Worm (Caenorhabditis elegans) whole organism, late embryonic: Measurements from ENCODE around the gene soc-1.

ENCODE experiments used
- ama-1 ChIP-seq: fragments of 150-350 bp; optimal IDR thresholded peaks from 2 replicates; lab custom pipeline; 2014
- ceh-24 ChIP-seq: sonication (generic microtip); optimal IDR thresholded peaks from 2 replicates; lab custom pipeline; 2016; ENCODE audit warnings: mild to moderate bottlenecking, missing genetic modification characterization, missing compliant biosample characterization
- elt-2 ChIP-seq: sonication (generic microtip); optimal IDR thresholded peaks from 2 replicates; lab custom pipeline; 2016; ENCODE audit warnings: missing genetic modification reagents, missing genetic modification characterization, missing compliant biosample characterization
- mec-3 ChIP-seq: sonication (generic microtip); optimal IDR thresholded peaks from 2 replicates; lab custom pipeline; 2016; ENCODE audit warnings: borderline replicate concordance, missing genetic modification characterization, missing compliant biosample characterization
- pha-2 ChIP-seq: sonication (generic microtip); optimal IDR thresholded peaks from 2 replicates; lab custom pipeline; 2017; ENCODE audit warnings: mild to moderate bottlenecking, missing genetic modification characterization, missing compliant biosample characterization

DNA sequence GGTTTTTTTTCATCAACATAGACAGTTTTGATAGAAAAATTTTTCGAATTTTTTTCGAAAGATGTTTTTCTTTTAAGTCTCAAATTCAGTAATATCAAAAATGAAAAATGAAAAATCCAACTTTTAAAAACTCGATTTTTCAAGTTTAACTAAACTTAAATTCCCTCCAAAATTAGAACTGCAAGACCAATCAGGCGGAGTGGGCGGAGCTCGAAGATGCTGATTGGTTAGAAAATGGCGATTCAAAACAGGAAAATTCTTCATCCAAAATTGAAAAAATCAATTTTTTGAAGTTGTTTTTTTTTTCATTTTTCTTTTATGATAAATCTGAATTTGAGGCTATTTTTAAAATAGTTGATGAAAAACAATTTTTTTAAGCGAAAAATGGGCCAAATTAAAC, 18.0 kb upstream of the soc-1 start:
- no peak for TF ChIP-seq ama-1 (lab: Kevin White, UChicago)
- TF ChIP-seq elt-2 (tag; lab: Kevin White, UChicago): no peak
- no peak for TF ChIP-seq ceh-24 (tag; lab: Kevin White, UChicago)
- TF ChIP-seq pha-2: no peak
- no peak for TF ChIP-seq mec-3
